Fruit fly (Drosophila melanogaster): ENCODE measurements around the gene kel.

DNA sequence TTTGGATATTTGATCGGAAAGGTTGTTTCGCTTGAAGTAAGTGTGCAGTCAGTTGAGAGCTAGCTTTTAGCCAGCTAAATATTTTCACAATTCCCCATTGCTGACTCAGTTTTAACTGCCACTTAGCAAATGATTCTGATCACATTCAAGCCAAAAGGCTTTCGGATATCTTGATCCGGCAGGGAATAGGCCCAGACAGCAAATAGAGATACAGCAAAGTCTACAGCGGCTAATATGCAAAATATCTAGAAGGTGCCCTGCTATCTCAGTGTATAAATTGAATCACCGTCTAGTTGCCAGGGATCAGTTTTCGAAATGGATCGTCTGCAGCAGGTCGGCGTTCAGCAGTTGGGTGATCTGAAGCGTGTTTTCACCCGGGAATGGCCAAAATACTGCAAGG, 16.7 kb upstream of the kel start, which contains the start of gene CG15155:
- TF ChIP-seq acj6 (GFP tag; optimal IDR thresholded peaks at IDR 0.05) (no peak), CG3032 (tag; optimal IDR thresholded peaks at IDR 0.05) (no peak), CG32006 (GFP tag; optimal IDR thresholded peaks at IDR 0.05) (no peak), CG10631 (GFP tag; optimal IDR thresholded peaks at IDR 0.05) (no peak), CG7368 (GFP tag; optimal IDR thresholded peaks at IDR 0.05) (no peak), Sox102F (GFP tag; optimal IDR thresholded peaks at IDR 0.05) (no peak), Lpt (GFP tag; optimal IDR thresholded peaks at IDR 0.05) (no peak), eg (GFP tag; IDR thresholded peaks at IDR 0.05) (no peak), Hr39 (GFP tag; optimal IDR thresholded peaks at IDR 0.05) (no peak), dac (GFP tag; optimal IDR thresholded peaks at IDR 0.05) (no peak), CG8632 (GFP tag; optimal IDR thresholded peaks at IDR 0.05) (no peak), CG31627 (GFP tag; optimal IDR thresholded peaks at IDR 0.05) (no peak)
